Worm (Caenorhabditis elegans) whole organism, L3 larva: ENCODE data around the gene clec-229.
"Not testable (repeated sequence)": the region's sequence is repeated elsewhere in the genome, so short reads cannot be mapped to it uniquely, and the experiment has no call there.

Experiments used
- ZK546.5 ChIP-seq: sonication (generic microtip); optimal IDR thresholded peaks from 2 replicates; lab custom pipeline; 2017; ENCODE audit warnings: missing biosample characterization, missing genetic modification characterization
- ama-1 ChIP-seq: fragments of 150-350 bp; optimal IDR thresholded peaks from 2 replicates; lab custom pipeline; 2018
- elt-1 ChIP-seq: fragments of 150-350 bp; optimal IDR thresholded peaks from 2 replicates; lab custom pipeline; 2014; ENCODE audit warnings: missing biosample characterization, missing genetic modification characterization
- lsy-12 ChIP-seq: sonication (generic microtip); optimal IDR thresholded peaks from 2 replicates; lab custom pipeline; 2016; ENCODE audit warnings: mild to moderate bottlenecking, missing genetic modification characterization, missing compliant biosample characterization
- mml-1 ChIP-seq: fragments of 150-350 bp; sonication (generic microtip); optimal IDR thresholded peaks from 3 replicates; lab custom pipeline; 2014; ENCODE audit warnings: missing biosample characterization, missing genetic modification characterization
- nfya-1 ChIP-seq: sonication (generic microtip); optimal IDR thresholded peaks from 2 replicates; lab custom pipeline; 2017; ENCODE audit warnings: missing genetic modification characterization, mild to moderate bottlenecking, missing compliant biosample characterization, antibody characterized with exemption, moderate library complexity; ENCODE audit not compliant: insufficient read depth
- nhr-25 ChIP-seq: sonication (generic microtip); optimal IDR thresholded peaks from 2 replicates; lab custom pipeline; 2017; ENCODE audit warnings: missing biosample characterization, missing genetic modification characterization
- nhr-28 ChIP-seq: fragments of 150-350 bp; optimal IDR thresholded peaks from 2 replicates; lab custom pipeline; 2014; ENCODE audit warnings: missing biosample characterization, missing genetic modification characterization
- nhr-77 ChIP-seq: fragments of 150-350 bp; optimal IDR thresholded peaks from 2 replicates; lab custom pipeline; 2014; ENCODE audit warnings: missing biosample characterization, missing genetic modification characterization
- snpc-4 ChIP-seq: fragments of 150-350 bp; optimal IDR thresholded peaks from 2 replicates; lab custom pipeline; 2014; ENCODE audit warnings: missing biosample characterization, missing genetic modification characterization
- tbx-2 ChIP-seq: sonication (generic microtip); optimal IDR thresholded peaks from 2 replicates; lab custom pipeline; 2016; ENCODE audit warnings: mild to moderate bottlenecking, missing genetic modification characterization, missing compliant biosample characterization
- unc-62 ChIP-seq: fragments of 150-350 bp; sonication (generic microtip); optimal IDR thresholded peaks from 4 replicates; lab custom pipeline; 2014; ENCODE audit warnings: missing biosample characterization, missing genetic modification reagents, missing genetic modification characterization
- ztf-11 ChIP-seq: fragments of 150-350 bp; optimal IDR thresholded peaks from 2 replicates; lab custom pipeline; 2014; ENCODE audit warnings: missing biosample characterization, missing genetic modification characterization

- not testable (repeated sequence) for TF ChIP-seq nhr-25; ZK546.5 (tag; lab: Kevin White, UChicago); nhr-28 (tag; lab: Kevin White, UChicago); unc-62 (GFP tag; lab: Kevin White, UChicago); ztf-11 (tag; lab: Kevin White, UChicago); nfya-1 (tag; lab: Kevin White, UChicago); elt-1 (tag; lab: Kevin White, UChicago); nhr-77 (tag; lab: Kevin White, UChicago); snpc-4 (tag; lab: Kevin White, UChicago); ama-1 (lab: Kevin White, UChicago); lsy-12; tbx-2 (tag; lab: Kevin White, UChicago); mml-1 (tag; lab: Kevin White, UChicago)
Measured at ce11 chrV:15361412-15361811, 20.1 kb upstream of the clec-229 start, which contains the start of gene ech-1.1.
